Fruit fly (Drosophila melanogaster): Measurements from ENCODE around the gene CG16704.
A peak's percentile ranks its signal among the peaks of the same experiment; 100 is the strongest.

Gene CG16704

DNA sequence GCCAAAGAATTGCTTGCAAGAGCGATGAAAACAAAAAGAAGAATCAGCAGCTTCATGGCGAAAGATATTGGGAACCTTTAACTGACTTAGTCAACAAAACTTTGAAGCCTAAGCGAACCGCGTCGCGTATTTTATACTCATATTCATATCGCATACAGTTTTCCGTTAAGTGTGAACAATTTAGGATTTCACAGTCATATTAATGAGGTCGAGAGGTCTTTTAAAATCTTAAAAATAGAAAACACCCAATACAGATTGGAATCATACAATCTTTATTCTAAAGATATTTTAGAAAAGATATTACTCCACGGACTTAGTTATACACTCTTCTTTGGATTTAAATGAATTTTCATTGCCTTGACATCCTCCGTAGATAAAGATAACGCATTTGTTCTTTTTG lies 1.4 kb upstream of the CG16704 start, which contains the start of gene Acp24A4:
Acp24A4 (minus strand) TSS at position 101 of the 400 bp plus-strand sequence.
- no peak for TF ChIP-seq dsx (GFP tag; optimal IDR thresholded peaks at IDR 0.05; ENCODE audit: poor library complexity, severe bottlenecking)
- TF ChIP-seq CG11762 (GFP tag; optimal IDR thresholded peaks at IDR 0.05; ENCODE audit: insufficient read depth): no peak
- no peak for TF ChIP-seq pdm3 (GFP tag; optimal IDR thresholded peaks at IDR 0.05)
- TF ChIP-seq CG8119 (GFP tag; IDR thresholded peaks at IDR 0.05): no peak
- TF ChIP-seq CG16779 (tag; optimal IDR thresholded peaks at IDR 0.05): no peak
- TF ChIP-seq esn (GFP tag; optimal IDR thresholded peaks at IDR 0.05): no peak
- no peak for TF ChIP-seq CG6792 (GFP tag; optimal IDR thresholded peaks at IDR 0.05)
- no peak for TF ChIP-seq CG6276 (GFP tag; optimal IDR thresholded peaks at IDR 0.05)
- no peak for TF ChIP-seq Sox15 (GFP tag; optimal IDR thresholded peaks at IDR 0.05)
- no peak for TF ChIP-seq CG15336 (GFP tag; IDR thresholded peaks at IDR 0.05)
- TF ChIP-seq CG3032 (tag; optimal IDR thresholded peaks at IDR 0.05): no peak
- TF ChIP-seq topi (GFP tag; optimal IDR thresholded peaks at IDR 0.05): no peak
- no peak for TF ChIP-seq fd85E (GFP tag; optimal IDR thresholded peaks at IDR 0.05)
- no peak for TF ChIP-seq CG6854 (GFP tag; optimal IDR thresholded peaks at IDR 0.05)
- TF ChIP-seq eg (GFP tag; IDR thresholded peaks at IDR 0.05): no peak
- no peak for TF ChIP-seq CG34406 (GFP tag; optimal IDR thresholded peaks at IDR 0.05)
- no peak for TF ChIP-seq dac (GFP tag; optimal IDR thresholded peaks at IDR 0.05)
- TF ChIP-seq spab (GFP tag; optimal IDR thresholded peaks at IDR 0.05): no peak

DNA sequence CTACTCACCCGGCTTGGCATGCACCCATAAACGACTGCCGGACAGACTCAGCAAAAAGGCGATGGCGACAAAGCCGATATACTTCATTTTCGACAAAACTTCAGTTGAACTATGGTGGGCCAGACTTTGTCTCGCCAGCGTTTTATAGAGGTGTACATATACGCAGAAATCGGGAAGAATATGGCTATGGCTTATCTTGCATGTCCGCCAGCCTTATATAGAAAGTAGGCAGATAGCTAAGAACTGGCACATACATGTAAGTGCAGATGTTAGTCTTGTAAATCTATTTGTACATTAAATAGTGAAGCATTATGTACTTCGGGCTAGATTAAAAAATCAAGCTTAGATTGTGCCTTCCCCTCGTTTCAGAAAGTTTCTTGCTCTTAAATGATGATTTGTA lies 695 bp upstream of the CG16704 start, which contains the start of gene CG3513:
CG3513 (minus strand) TSS at position 101 of the 400 bp plus-strand sequence.
- TF ChIP-seq Eip93F (GFP tag; optimal IDR thresholded peaks at IDR 0.05): no peak
- TF ChIP-seq CG6854 (GFP tag; optimal IDR thresholded peaks at IDR 0.05): no peak
- TF ChIP-seq Smox (GFP tag; optimal IDR thresholded peaks at IDR 0.05): no peak
- TF ChIP-seq CG9139 (GFP tag; optimal IDR thresholded peaks at IDR 0.05): no peak
- no peak for TF ChIP-seq CG3032 (tag; optimal IDR thresholded peaks at IDR 0.05)
- no peak for TF ChIP-seq pdm3 (GFP tag; optimal IDR thresholded peaks at IDR 0.05)
- TF ChIP-seq CG8119 (GFP tag; IDR thresholded peaks at IDR 0.05): no peak
- TF ChIP-seq cyc (GFP tag; optimal IDR thresholded peaks at IDR 0.05): no peak
- no peak for TF ChIP-seq Blimp-1 (GFP tag; optimal IDR thresholded peaks at IDR 0.05)
- no peak for TF ChIP-seq CG8632 (GFP tag; optimal IDR thresholded peaks at IDR 0.05)
- no peak for TF ChIP-seq fkh (GFP tag; optimal IDR thresholded peaks at IDR 0.05)
- TF ChIP-seq Hr38 (GFP tag; optimal IDR thresholded peaks at IDR 0.05): no peak
- no peak for TF ChIP-seq Ets96B (tag; optimal IDR thresholded peaks at IDR 0.05)

DNA sequence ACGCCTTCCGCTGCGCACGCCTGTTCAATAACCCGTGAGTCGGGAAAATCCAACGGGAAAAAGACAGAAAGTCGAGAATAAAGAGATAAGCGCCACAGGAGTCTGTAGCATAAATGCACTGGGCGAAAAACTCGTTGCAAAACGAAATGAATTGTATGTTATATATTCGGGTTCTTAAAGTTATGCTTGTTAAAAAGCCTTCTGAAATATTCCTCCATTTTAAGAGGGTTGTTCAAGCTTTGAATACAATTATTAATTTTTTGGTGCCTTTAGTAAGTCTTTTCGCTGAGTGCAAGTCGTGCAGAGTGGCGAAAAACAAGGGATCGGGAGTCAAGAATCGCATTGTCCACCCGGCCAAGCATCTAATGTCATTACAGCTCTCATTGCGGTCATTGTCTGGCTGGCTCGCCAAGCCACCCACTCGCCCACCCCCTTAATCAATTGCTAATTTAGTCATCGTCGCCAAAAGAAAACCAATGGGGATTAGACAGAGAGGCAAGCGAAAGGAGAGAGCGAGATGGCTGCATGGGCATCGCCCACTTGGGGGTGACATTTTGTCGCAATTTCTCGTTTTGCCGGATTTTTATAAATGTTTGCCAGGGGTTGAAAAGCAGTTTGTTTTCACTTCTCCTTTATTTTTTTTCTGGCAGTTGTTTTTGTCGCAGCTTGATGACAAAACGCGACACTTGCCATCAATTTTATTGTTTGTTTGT lies 7.1 kb downstream of the CG16704 start:
- no peak for TF ChIP-seq CG11294 (GFP tag; IDR thresholded peaks at IDR 0.05)
- peak; percentile 34 for TF ChIP-seq svp (GFP tag)

DNA sequence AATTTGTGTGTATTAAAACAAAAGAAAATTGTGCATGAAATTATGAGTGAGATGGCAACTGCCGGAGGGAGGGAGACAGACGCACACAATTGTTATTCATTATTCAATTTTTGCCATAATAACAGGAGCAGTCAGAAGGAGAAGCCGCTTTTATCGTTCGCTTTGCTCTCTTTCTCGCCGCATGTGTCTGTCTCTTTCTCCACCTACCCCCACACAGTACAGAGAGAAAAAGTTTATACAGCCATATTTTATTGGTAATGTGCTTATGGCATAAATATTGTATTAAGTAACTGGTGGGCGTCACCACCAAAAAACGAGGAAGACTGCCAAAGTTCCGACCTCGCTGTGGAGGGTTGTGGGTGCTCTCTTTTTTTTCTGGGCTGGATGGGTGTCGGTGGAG lies 9.9 kb downstream of the CG16704 start:
- TF ChIP-seq CG8119 (GFP tag; IDR thresholded peaks at IDR 0.05) (no peak), Sox14 (GFP tag; optimal IDR thresholded peaks at IDR 0.05) (no peak), Met (GFP tag; optimal IDR thresholded peaks at IDR 0.05) (no peak), OdsH (GFP tag; optimal IDR thresholded peaks at IDR 0.05) (no peak), CG6163 (GFP tag; IDR thresholded peaks at IDR 0.05) (no peak), Eip78C (GFP tag) (no peak), CG3919 (GFP tag; optimal IDR thresholded peaks at IDR 0.05) (no peak), salr (GFP tag; optimal IDR thresholded peaks at IDR 0.05) (no peak), vri (GFP tag; optimal IDR thresholded peaks at IDR 0.05) (no peak), CG4318 (GFP tag; optimal IDR thresholded peaks at IDR 0.05) (no peak)

Measured in whole organism, prepupa.